Fruit fly (Drosophila melanogaster) whole organism, embryonic: ENCODE measurements around the gene CG13667.
A peak's percentile ranks its signal among the peaks of the same experiment; 100 is the strongest.

Source experiments
- Ada2b ChIP-seq: fragments of 200-800 bp; sonication (Bioruptor generic); IDR thresholded peaks from 2 replicates; pipeline ENCODE4 v1.3.6; 2022; ENCODE audit warnings: missing biosample characterization, missing genetic modification characterization
- Bgb ChIP-seq: fragments of 200-800 bp; sonication (Bioruptor generic); IDR thresholded peaks from 2 replicates; pipeline ENCODE4 v1.3.6; 2022; ENCODE audit warnings: missing biosample characterization, missing genetic modification characterization; ENCODE audit not compliant: partially characterized antibody
- CG10565 ChIP-seq: fragments of 200-800 bp; sonication (Bioruptor generic); optimal IDR thresholded peaks from 3 replicates; lab custom pipeline; 2016; ENCODE audit warnings: missing biosample characterization, mild to moderate bottlenecking, missing genetic modification characterization
- CG11560 ChIP-seq: fragments of 200-800 bp; sonication (Bioruptor generic); IDR thresholded peaks from 3 replicates; pipeline ENCODE4 v1.3.6; 2022; ENCODE audit warnings: missing biosample characterization, missing genetic modification characterization
- CG12659 ChIP-seq: fragments of 200-800 bp; sonication (Bioruptor generic); optimal IDR thresholded peaks from 3 replicates; lab custom pipeline; 2017; ENCODE audit warnings: mild to moderate bottlenecking, missing biosample characterization, missing genetic modification reagents, missing genetic modification characterization
- CG13424 ChIP-seq: fragments of 200-800 bp; sonication (Bioruptor generic); optimal IDR thresholded peaks from 2 replicates; lab custom pipeline; 2019; ENCODE audit warnings: missing biosample characterization, mild to moderate bottlenecking, missing genetic modification characterization, moderate library complexity
- CG1647 ChIP-seq: fragments of 200-800 bp; sonication (Bioruptor generic); optimal IDR thresholded peaks from 3 replicates; lab custom pipeline; 2016; ENCODE audit warnings: missing biosample characterization, missing genetic modification characterization
- CG18262 ChIP-seq: fragments of 200-800 bp; optimal IDR thresholded peaks from 3 replicates; lab custom pipeline; 2019; ENCODE audit warnings: missing biosample characterization, mild to moderate bottlenecking, missing genetic modification characterization, moderate library complexity
- CG2875 ChIP-seq: fragments of 200-800 bp; sonication (Bioruptor generic); optimal IDR thresholded peaks from 2 replicates; lab custom pipeline; 2017; ENCODE audit warnings: missing biosample characterization, mild to moderate bottlenecking, missing genetic modification characterization, missing genetic modification reagents
- CG3065 ChIP-seq: fragments of 200-800 bp; sonication (Bioruptor generic); optimal IDR thresholded peaks from 2 replicates; lab custom pipeline; 2016; ENCODE audit warnings: missing biosample characterization, missing genetic modification characterization
- CG32772 ChIP-seq: fragments of 200-800 bp; sonication (Bioruptor generic); IDR thresholded peaks from 2 replicates; pipeline ENCODE4 v1.3.6; 2022; ENCODE audit warnings: missing biosample characterization, missing genetic modification characterization
- CG34224 ChIP-seq: fragments of 200-800 bp; sonication (Bioruptor generic); IDR thresholded peaks from 3 replicates; pipeline ENCODE4 v1.3.6; 2022; ENCODE audit warnings: missing biosample characterization, missing genetic modification characterization; ENCODE audit not compliant: partially characterized antibody
- CG43689 ChIP-seq: fragments of 200-800 bp; sonication (Bioruptor generic); IDR thresholded peaks from 2 replicates; pipeline ENCODE4 v1.3.6; 2022; ENCODE audit warnings: missing biosample characterization, missing genetic modification characterization
- CG4404 ChIP-seq: fragments of 200-800 bp; sonication (Bioruptor generic); IDR thresholded peaks from 2 replicates; pipeline ENCODE4 v1.3.6; 2022; ENCODE audit warnings: missing biosample characterization, missing genetic modification characterization
- CG4820 ChIP-seq: fragments of 200-800 bp; sonication (Bioruptor generic); optimal IDR thresholded peaks from 3 replicates; lab custom pipeline; 2016; ENCODE audit warnings: missing biosample characterization, missing genetic modification characterization
- CG6683 ChIP-seq: fragments of 200-800 bp; sonication (Bioruptor generic); optimal IDR thresholded peaks from 2 replicates; lab custom pipeline; 2017; ENCODE audit warnings: missing biosample characterization, mild to moderate bottlenecking, missing genetic modification characterization, missing genetic modification reagents
- CG6854 ChIP-seq: fragments of 200-800 bp; sonication (Bioruptor generic); optimal IDR thresholded peaks from 3 replicates; lab custom pipeline; 2017; ENCODE audit warnings: missing biosample characterization, mild to moderate bottlenecking, missing genetic modification characterization
- CG7786 ChIP-seq: fragments of 200-800 bp; sonication (Bioruptor generic); optimal IDR thresholded peaks from 2 replicates; lab custom pipeline; 2016; ENCODE audit warnings: missing biosample characterization, missing genetic modification characterization
- CG7928 ChIP-seq: fragments of 200-800 bp; sonication (Bioruptor generic); optimal IDR thresholded peaks from 2 replicates; lab custom pipeline; 2017; ENCODE audit warnings: missing biosample characterization, mild to moderate bottlenecking, missing genetic modification characterization
- CG8359 ChIP-seq: fragments of 200-800 bp; sonication (Bioruptor generic); optimal IDR thresholded peaks from 2 replicates; lab custom pipeline; 2017; ENCODE audit warnings: missing biosample characterization, mild to moderate bottlenecking, missing genetic modification characterization, borderline replicate concordance
- CG8765 ChIP-seq: fragments of 200-800 bp; sonication (Bioruptor generic); IDR thresholded peaks from 2 replicates; pipeline ENCODE4 v1.3.6; 2022; ENCODE audit warnings: missing biosample characterization, missing genetic modification characterization
- Deaf1 ChIP-seq: fragments of 200-800 bp; optimal IDR thresholded peaks from 3 replicates; lab custom pipeline; 2019; ENCODE audit warnings: missing biosample characterization, mild to moderate bottlenecking, missing genetic modification characterization, moderate library complexity
- Ets65A ChIP-seq: fragments of 200-800 bp; sonication (Bioruptor generic); peaks from one replicate; lab custom pipeline; 2016; ENCODE audit warnings: missing biosample characterization, missing genetic modification characterization
- HmgD ChIP-seq: fragments of 200-800 bp; sonication (Bioruptor generic); optimal IDR thresholded peaks from 3 replicates; lab custom pipeline; 2016; ENCODE audit warnings: missing biosample characterization, missing genetic modification characterization
- Lhr ChIP-seq: fragments of 200-800 bp; sonication (Bioruptor generic); optimal IDR thresholded peaks from 3 replicates; lab custom pipeline; 2017; ENCODE audit warnings: mild to moderate bottlenecking, missing biosample characterization, missing genetic modification reagents, missing genetic modification characterization
- NC2β ChIP-seq: fragments of 200-800 bp; sonication (Bioruptor generic); optimal IDR thresholded peaks from 2 replicates; lab custom pipeline; 2016; ENCODE audit warnings: missing biosample characterization, missing genetic modification characterization
- Nf-YB ChIP-seq: fragments of 200-800 bp; sonication (Bioruptor generic); optimal IDR thresholded peaks from 3 replicates; lab custom pipeline; 2019; ENCODE audit warnings: missing biosample characterization, mild to moderate bottlenecking, missing genetic modification characterization, moderate library complexity
- Rfx ChIP-seq: fragments of 200-800 bp; sonication (Bioruptor generic); IDR thresholded peaks from 2 replicates; pipeline ENCODE4 v1.3.6; 2022; ENCODE audit warnings: missing biosample characterization, missing genetic modification characterization
- Spps ChIP-seq: fragments of 200-800 bp; sonication (Bioruptor generic); optimal IDR thresholded peaks from 2 replicates; lab custom pipeline; 2018; ENCODE audit warnings: missing biosample characterization, mild to moderate bottlenecking, missing genetic modification characterization
- Usf ChIP-seq: fragments of 200-800 bp; sonication (Bioruptor generic); optimal IDR thresholded peaks from 2 replicates; lab custom pipeline; 2017; ENCODE audit warnings: missing genotype, missing biosample characterization, missing genetic modification characterization
- Xbp1 ChIP-seq: fragments of 200-800 bp; sonication (Bioruptor generic); optimal IDR thresholded peaks from 3 replicates; lab custom pipeline; 2016; ENCODE audit warnings: missing biosample characterization, mild to moderate bottlenecking, missing genetic modification characterization
- emc ChIP-seq: fragments of 200-800 bp; sonication (Bioruptor generic); optimal IDR thresholded peaks from 2 replicates; lab custom pipeline; 2016; ENCODE audit warnings: missing biosample characterization, missing genetic modification characterization
- eve ChIP-seq, 2 experiments: fragments of >200 bp; optimal IDR thresholded peaks; 2 replicates each; lab custom pipeline; 2017; ENCODE audit warnings: missing biosample characterization in 2 of 2, missing genetic modification characterization in 2 of 2
- fru ChIP-seq: fragments of >200 bp; optimal IDR thresholded peaks from 2 replicates; lab custom pipeline; 2017
- gro ChIP-seq: fragments of 200-800 bp; sonication (Bioruptor generic); optimal IDR thresholded peaks from 2 replicates; lab custom pipeline; 2016; ENCODE audit warnings: missing biosample characterization, missing genetic modification characterization
- gsb ChIP-seq: fragments of 200-800 bp; sonication (Bioruptor generic); IDR thresholded peaks from 2 replicates; pipeline ENCODE4 v1.3.6; 2022; ENCODE audit warnings: missing biosample characterization, missing genetic modification characterization
- h ChIP-seq: fragments of >200 bp; optimal IDR thresholded peaks from 2 replicates; lab custom pipeline; 2017
- ham ChIP-seq: fragments of 200-800 bp; sonication (Bioruptor generic); IDR thresholded peaks from 2 replicates; pipeline ENCODE4 v1.3.6; 2022; ENCODE audit warnings: missing biosample characterization, missing genetic modification characterization
- inv ChIP-seq: fragments of 200-800 bp; sonication (Bioruptor generic); IDR thresholded peaks from 2 replicates; pipeline ENCODE4 v1.3.6; 2022; ENCODE audit warnings: missing biosample characterization, missing genetic modification characterization; ENCODE audit not compliant: partially characterized antibody
- oc ChIP-seq: fragments of 200-800 bp; sonication (Bioruptor generic); optimal IDR thresholded peaks from 2 replicates; lab custom pipeline; 2018; ENCODE audit warnings: missing biosample characterization, mild to moderate bottlenecking, missing genetic modification characterization, moderate library complexity
- peb ChIP-seq: fragments of 200-800 bp; sonication (Bioruptor generic); IDR thresholded peaks from 2 replicates; pipeline ENCODE4 v1.3.6; 2022; ENCODE audit warnings: missing biosample characterization, missing genetic modification characterization
- repo ChIP-seq: fragments of 200-800 bp; sonication (Bioruptor generic); optimal IDR thresholded peaks from 2 replicates; lab custom pipeline; 2016; ENCODE audit warnings: missing biosample characterization, missing genetic modification characterization
- sim ChIP-seq: fragments of 200-800 bp; sonication (Bioruptor generic); IDR thresholded peaks from 2 replicates; pipeline ENCODE4 v1.3.6; 2022; ENCODE audit warnings: missing biosample characterization, missing genetic modification characterization
- sisA ChIP-seq: fragments of 200-800 bp; sonication (Bioruptor generic); IDR thresholded peaks from 2 replicates; pipeline ENCODE4 v1.3.6; 2022; ENCODE audit warnings: missing biosample characterization, missing genetic modification characterization
- slbo ChIP-seq: fragments of 200-800 bp; sonication (Bioruptor generic); IDR thresholded peaks from 2 replicates; pipeline ENCODE4 v1.3.6; 2022; ENCODE audit warnings: missing biosample characterization, missing genetic modification characterization
- ssp ChIP-seq: fragments of 200-800 bp; sonication (Bioruptor generic); IDR thresholded peaks from 2 replicates; pipeline ENCODE4 v1.3.6; 2022; ENCODE audit warnings: missing biosample characterization, missing genetic modification characterization
- stc ChIP-seq: fragments of 200-800 bp; sonication (Bioruptor generic); IDR thresholded peaks from 2 replicates; pipeline ENCODE4 v1.3.6; 2022; ENCODE audit warnings: missing biosample characterization, missing genetic modification characterization
- ttk ChIP-seq: fragments of 200-800 bp; sonication (Bioruptor generic); IDR thresholded peaks from 2 replicates; pipeline ENCODE4 v2.1.2; 2022; ENCODE audit warnings: missing biosample characterization, missing genetic modification characterization
- twi ChIP-seq: fragments of 200-800 bp; optimal IDR thresholded peaks from 2 replicates; lab custom pipeline; 2019; ENCODE audit warnings: missing biosample characterization, mild to moderate bottlenecking, missing genetic modification characterization, moderate library complexity
- unc-4 ChIP-seq: fragments of 200-800 bp; sonication (Bioruptor generic); IDR thresholded peaks from 2 replicates; pipeline ENCODE4 v1.3.6; 2022; ENCODE audit warnings: missing biosample characterization, missing genetic modification characterization; ENCODE audit not compliant: partially characterized antibody
- vfl ChIP-seq: fragments of 200-800 bp; sonication (Bioruptor generic); optimal IDR thresholded peaks from 2 replicates; lab custom pipeline; 2016; ENCODE audit warnings: missing biosample characterization, missing genetic modification characterization
- vvl ChIP-seq: fragments of 200-800 bp; sonication (Bioruptor generic); IDR thresholded peaks from 2 replicates; pipeline ENCODE4 v1.3.6; 2022; ENCODE audit warnings: missing biosample characterization, missing genetic modification characterization

The CG13667 gene

dm6 chr3L:8398763-8399445 is 6.3 kb upstream of the CG13667 start (continued):
- TF ChIP-seq twi (tag; lab: Kevin White, UChicago) = no peak
- TF ChIP-seq CG7786 = peak; percentile 38
- TF ChIP-seq Lhr (GFP tag; lab: Kevin White, UChicago) = no peak
- TF ChIP-seq CG13424 (tag; lab: Kevin White, UChicago) = no peak
- TF ChIP-seq oc (tag; lab: Kevin White, UChicago) = no peak
- no peak for TF ChIP-seq CG6854 (GFP tag; lab: Kevin White, UChicago)
- TF ChIP-seq Spps = no peak
- no peak for TF ChIP-seq repo (GFP tag; lab: Kevin White, UChicago)
- TF ChIP-seq CG4820 (GFP tag; lab: Kevin White, UChicago) = peak; percentile 23
- TF ChIP-seq sim = no peak
- TF ChIP-seq unc-4 (GFP tag; lab: Robert Waterston, UW) = no peak
- TF ChIP-seq ttk (GFP tag; lab: Robert Waterston, UW) = no peak
- no peak for TF ChIP-seq CG34224
- no peak for TF ChIP-seq CG12659 (GFP tag; lab: Kevin White, UChicago)
- TF ChIP-seq CG11560 (tag; lab: Robert Waterston, UW) = no peak
- no peak for TF ChIP-seq h
- no peak for TF ChIP-seq Deaf1
- no peak for TF ChIP-seq CG7928 (GFP tag; lab: Kevin White, UChicago)
- no peak for TF ChIP-seq HmgD (GFP tag; lab: Kevin White, UChicago)
- TF ChIP-seq CG4404 (GFP tag; lab: Robert Waterston, UW) = no peak
- TF ChIP-seq CG3065 (GFP tag; lab: Kevin White, UChicago) = no peak
- TF ChIP-seq vfl (GFP tag; lab: Kevin White, UChicago) = no peak
- TF ChIP-seq inv (GFP tag; lab: Robert Waterston, UW) = no peak
- no peak for TF ChIP-seq stc (GFP tag; lab: Robert Waterston, UW)
- peak; percentile 51; the same call in 1 of the 2 replicates for TF ChIP-seq sisA (GFP tag; lab: Robert Waterston, UW)
- no peak for TF ChIP-seq ham (GFP tag; lab: Robert Waterston, UW)
- TF ChIP-seq peb (GFP tag; lab: Robert Waterston, UW) = 0 out of 2 replicates have a peak, but pooled peaks have one; percentile 7
- TF ChIP-seq CG6683 = no peak
- TF ChIP-seq CG2875 (GFP tag; lab: Kevin White, UChicago) = no peak
- no peak for TF ChIP-seq Nf-YB
- TF ChIP-seq Ada2b (GFP tag; lab: Robert Waterston, UW) = no peak
- peak; percentile 20; the same call in 1 of the 2 replicates for TF ChIP-seq vvl (GFP tag; lab: Robert Waterston, UW)
- TF ChIP-seq gsb (GFP tag; lab: Robert Waterston, UW) = no peak
- TF ChIP-seq CG1647 = peak; percentile 5
- 0 out of 2 replicates have a peak, but pooled peaks have one; percentile 33 for TF ChIP-seq Rfx (GFP tag; lab: Robert Waterston, UW)
- TF ChIP-seq CG8359 (GFP tag; lab: Kevin White, UChicago) = no peak
- no peak for TF ChIP-seq Bgb
- no peak for TF ChIP-seq CG10565 (GFP tag; lab: Kevin White, UChicago)
- peak; percentile 50 for TF ChIP-seq CG32772 (GFP tag; lab: Robert Waterston, UW)
- TF ChIP-seq eve (GFP tag; optimal IDR thresholded peaks at IDR 0.05; lab: Kevin White, UChicago) = no peak
- no peak for TF ChIP-seq Usf (GFP tag; lab: Kevin White, UChicago)
- TF ChIP-seq NC2β (GFP tag; lab: Kevin White, UChicago) = peak; percentile 23
- no peak for TF ChIP-seq Ets65A (GFP tag; lab: Kevin White, UChicago)
- no peak for TF ChIP-seq ssp (GFP tag; lab: Robert Waterston, UW)
- TF ChIP-seq fru = no peak
- TF ChIP-seq CG43689 (GFP tag; lab: Robert Waterston, UW) = no peak
- no peak for TF ChIP-seq emc (GFP tag; lab: Kevin White, UChicago)
- TF ChIP-seq CG8765 (GFP tag; lab: Robert Waterston, UW) = no peak
- TF ChIP-seq CG18262 (tag; lab: Kevin White, UChicago) = no peak
- TF ChIP-seq gro = no peak
- peak; percentile 49 for TF ChIP-seq slbo (GFP tag; lab: Robert Waterston, UW)
- TF ChIP-seq Xbp1 (GFP tag; lab: Kevin White, UChicago) = peak; percentile 53
